Worm (Caenorhabditis elegans): Measurements from ENCODE around the gene ZC477.4.

ce11 chrIV:7057677-7058076, 40.9 kb downstream of the ZC477.4 start, which contains the start of gene srx-50:
- TF ChIP-seq klf-2 (GFP tag; conservative IDR thresholded peaks at IDR 0.05) (no peak), cog-1 (tag; optimal IDR thresholded peaks at IDR 0.05) (no peak), ztf-29 (GFP tag; IDR thresholded peaks at IDR 0.05) (no peak), flt-1 (GFP tag; IDR thresholded peaks at IDR 0.05) (no peak), ref-1 (GFP tag; conservative IDR thresholded peaks at IDR 0.05) (no peak)
